Worm (Caenorhabditis elegans) whole organism, late embryonic: Measurements from ENCODE around the gene sel-13.

Source experiments
- K02D7.2 ChIP-seq: sonication (generic microtip); optimal IDR thresholded peaks from 2 replicates; lab custom pipeline; 2017; ENCODE audit warnings: mild to moderate bottlenecking, missing genetic modification characterization, missing compliant biosample characterization
- elt-2 ChIP-seq: sonication (generic microtip); optimal IDR thresholded peaks from 2 replicates; lab custom pipeline; 2016; ENCODE audit warnings: missing genetic modification reagents, missing genetic modification characterization, missing compliant biosample characterization
- eyg-1 ChIP-seq: sonication (generic microtip); optimal IDR thresholded peaks from 2 replicates; lab custom pipeline; 2016; ENCODE audit warnings: missing genotype, missing genetic modification characterization, missing compliant biosample characterization
- fkh-10 ChIP-seq: fragments of 150-350 bp; optimal IDR thresholded peaks from 2 replicates; lab custom pipeline; 2014; ENCODE audit warnings: missing biosample characterization, missing genetic modification reagents, missing genetic modification characterization
- hlh-30 ChIP-seq: sonication (generic microtip); optimal IDR thresholded peaks from 2 replicates; lab custom pipeline; 2017; ENCODE audit warnings: antibody characterized with exemption, missing genetic modification characterization, missing compliant biosample characterization; ENCODE audit not compliant: insufficient read depth
- hlh-6 ChIP-seq: sonication (generic microtip); optimal IDR thresholded peaks from 2 replicates; lab custom pipeline; 2016; ENCODE audit warnings: missing genotype, missing genetic modification characterization, missing compliant biosample characterization
- mec-3 ChIP-seq: sonication (generic microtip); optimal IDR thresholded peaks from 2 replicates; lab custom pipeline; 2016; ENCODE audit warnings: borderline replicate concordance, missing genetic modification characterization, missing compliant biosample characterization
- npax-4 ChIP-seq: sonication (generic microtip); optimal IDR thresholded peaks from 2 replicates; lab custom pipeline; 2016; ENCODE audit warnings: missing genetic modification characterization, missing compliant biosample characterization
- odd-2 ChIP-seq: sonication (generic microtip); optimal IDR thresholded peaks from 2 replicates; lab custom pipeline; 2017; ENCODE audit warnings: antibody characterized with exemption, mild to moderate bottlenecking, missing genetic modification characterization, missing compliant biosample characterization
- pat-9 ChIP-seq: fragments of 200-800 bp; sonication (Bioruptor generic); optimal IDR thresholded peaks from 2 replicates; lab custom pipeline; 2018; ENCODE audit warnings: mild to moderate bottlenecking, missing genetic modification characterization, moderate library complexity, missing compliant biosample characterization
- pqm-1 ChIP-seq: sonication (generic microtip); optimal IDR thresholded peaks from 2 replicates; lab custom pipeline; 2016; ENCODE audit warnings: missing genetic modification characterization, missing compliant biosample characterization
- zip-5 ChIP-seq: sonication (generic microtip); optimal IDR thresholded peaks from 2 replicates; lab custom pipeline; 2016; ENCODE audit warnings: missing genetic modification characterization, missing compliant biosample characterization

sel-13 gene

DNA sequence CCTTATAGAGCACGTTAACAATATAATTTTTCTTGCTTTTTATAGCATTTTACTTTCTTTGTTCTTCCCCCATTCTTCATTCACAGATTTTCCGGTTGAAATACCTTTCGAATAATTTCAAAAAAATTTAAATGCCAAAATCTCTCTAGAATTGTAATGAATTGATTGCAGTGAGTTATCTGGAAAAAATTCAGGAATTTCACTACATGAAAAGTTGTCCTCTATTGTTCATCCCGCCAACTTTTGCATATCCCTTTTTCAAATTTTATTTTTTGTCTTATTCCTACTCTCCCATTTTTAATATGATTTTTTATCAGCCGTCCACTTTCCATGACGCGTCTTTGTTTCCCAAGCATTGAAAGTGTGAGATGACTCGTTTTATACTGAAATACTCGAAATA is 46.6 kb downstream of the sel-13 start:
- TF ChIP-seq pqm-1 (no peak), fkh-10 (no peak), mec-3 (tag; lab: Kevin White, UChicago) (no peak), odd-2 (no peak), elt-2 (no peak), K02D7.2 (tag; lab: Kevin White, UChicago) (no peak), eyg-1 (tag; lab: Kevin White, UChicago) (no peak), hlh-6 (no peak), zip-5 (no peak), pat-9 (tag; lab: Kevin White, UChicago) (no peak)

DNA sequence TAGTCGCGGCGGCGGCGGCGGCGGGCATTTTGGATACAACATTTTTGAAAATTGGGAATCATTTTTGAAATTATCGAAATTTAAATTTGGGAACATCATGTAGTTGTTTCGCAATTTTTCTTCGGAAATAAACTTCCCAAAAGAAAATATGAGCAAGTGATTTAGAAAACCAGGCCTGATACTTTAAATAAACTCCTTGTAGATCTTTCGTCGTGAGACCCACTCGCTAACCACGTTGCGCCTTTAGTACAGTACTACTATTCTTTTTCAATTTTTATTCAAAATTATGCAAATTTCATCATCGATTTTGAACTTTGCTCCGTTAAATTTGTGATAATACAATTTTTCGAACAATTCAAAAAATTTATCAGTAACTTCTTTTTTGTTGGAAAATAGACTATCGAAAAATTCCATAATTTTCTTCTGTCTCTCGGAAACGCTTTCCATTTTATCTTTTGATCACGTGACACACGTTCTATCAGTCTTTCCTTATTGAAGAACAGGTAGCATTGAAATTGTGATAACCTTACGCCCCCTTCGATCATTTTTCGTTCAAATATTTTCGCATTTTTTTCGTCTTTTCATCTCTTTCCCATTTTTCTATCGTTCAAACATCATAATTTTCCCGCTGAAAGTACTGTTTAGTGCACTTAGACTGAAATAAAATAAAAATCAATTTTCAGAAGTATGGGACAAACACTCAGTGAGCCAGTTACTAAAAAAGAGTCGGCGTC is 50.0 kb downstream of the sel-13 start, which contains the start of gene ppm-2:
Gene ppm-2, plus strand, starts transcription at position 684 of the 734 bp plus-strand sequence.
- TF ChIP-seq npax-4 (tag; lab: Kevin White, UChicago) = no peak
- peak; percentile 35 for TF ChIP-seq hlh-30 (tag; lab: Kevin White, UChicago)
